Worm (Caenorhabditis elegans) whole organism, L1 larva: ENCODE results near the gene C27A7.9.

Source experiments
- F16B12.6 ChIP-seq: fragments of 150-350 bp; optimal IDR thresholded peaks from 2 replicates; lab custom pipeline; 2014; ENCODE audit warnings: missing biosample characterization, missing genetic modification characterization
- Y116A8C.19 ChIP-seq: sonication (generic microtip); optimal IDR thresholded peaks from 2 replicates; lab custom pipeline; 2016; ENCODE audit warnings: missing compliant biosample characterization, missing genetic modification characterization, borderline replicate concordance
- aha-1 ChIP-seq: fragments of 150-350 bp; optimal IDR thresholded peaks from 2 replicates; lab custom pipeline; 2014; ENCODE audit warnings: missing biosample characterization, missing genetic modification characterization
- aly-2 ChIP-seq: fragments of 150-350 bp; optimal IDR thresholded peaks from 2 replicates; lab custom pipeline; 2014; ENCODE audit warnings: missing biosample characterization, missing genetic modification characterization
- blmp-1 ChIP-seq: fragments of 150-350 bp; optimal IDR thresholded peaks from 2 replicates; lab custom pipeline; 2014; ENCODE audit warnings: missing biosample characterization, missing genetic modification characterization
- ceh-82 ChIP-seq, 3 experiments: fragments of 150-350 bp in 1 of 3; sonication (generic microtip) in 2 of 3; optimal IDR thresholded peaks; 2 replicates each; lab custom pipeline; 2014 to 2017; ENCODE audit warnings: missing biosample characterization in 3 of 3, missing genetic modification characterization in 3 of 3
- dpl-1 ChIP-seq, 3 experiments: fragments of 150-350 bp in 2 of 3; sonication (generic microtip) in 1 of 3; optimal IDR thresholded peaks; 2 replicates each; lab custom pipeline; 2014 to 2017; ENCODE audit warnings: missing biosample characterization in 3 of 3, missing genetic modification characterization in 3 of 3, missing genetic modification reagents in 3 of 3
- efl-1 ChIP-seq, 4 experiments: fragments of 150-350 bp; optimal IDR thresholded peaks in 3 of 4; peaks in 1 of 4; 1 replicate in 1 of 4; 2 replicates in 3 of 4; lab custom pipeline; 2014; ENCODE audit warnings: missing biosample characterization in 2 of 4, missing genetic modification characterization in 2 of 4, missing genetic modification reagents in 2 of 4
- elt-2 ChIP-seq: sonication (generic microtip); optimal IDR thresholded peaks from 2 replicates; lab custom pipeline; 2016; ENCODE audit warnings: missing genetic modification characterization, mild to moderate bottlenecking, inconsistent platforms, missing compliant biosample characterization, missing genetic modification reagents
- elt-3 ChIP-seq, 6 experiments: fragments of 150-350 bp in 1 of 6; sonication (generic microtip); optimal IDR thresholded peaks; 2 replicates each; lab custom pipeline; 2017 to 2018; ENCODE audit warnings: missing biosample characterization in 6 of 6, missing genetic modification characterization in 6 of 6, inconsistent platforms in 1 of 6
- ets-5 ChIP-seq: fragments of 200-800 bp; sonication (Bioruptor generic); IDR thresholded peaks from 2 replicates; pipeline ENCODE4 v1.3.6; 2022; ENCODE audit warnings: missing genetic modification characterization, missing compliant biosample characterization
- fkh-10 ChIP-seq: sonication (generic microtip); optimal IDR thresholded peaks from 2 replicates; lab custom pipeline; 2017; ENCODE audit warnings: missing biosample characterization, missing genetic modification reagents, missing genetic modification characterization
- grh-1 ChIP-seq: fragments of 200-800 bp; sonication (Bioruptor generic); IDR thresholded peaks from 2 replicates; pipeline ENCODE4 v1.3.6; 2022; ENCODE audit warnings: missing genetic modification reagents, missing genetic modification characterization, missing compliant biosample characterization
- hlh-17 ChIP-seq: fragments of 200-800 bp; sonication (Bioruptor generic); optimal IDR thresholded peaks from 2 replicates; lab custom pipeline; 2018; ENCODE audit warnings: missing genetic modification characterization, mild to moderate bottlenecking, missing compliant biosample characterization, moderate library complexity, borderline replicate concordance
- hlh-4 ChIP-seq: sonication (generic microtip); optimal IDR thresholded peaks from 2 replicates; lab custom pipeline; 2016; ENCODE audit warnings: mild to moderate bottlenecking, missing genetic modification characterization, missing compliant biosample characterization
- hpl-2 ChIP-seq: fragments of 150-350 bp; optimal IDR thresholded peaks from 2 replicates; lab custom pipeline; 2014; ENCODE audit warnings: missing biosample characterization, missing genetic modification reagents, missing genetic modification characterization
- irx-1 ChIP-seq: sonication (generic microtip); optimal IDR thresholded peaks from 2 replicates; lab custom pipeline; 2016; ENCODE audit warnings: missing genetic modification characterization, missing compliant biosample characterization
- lin-14 ChIP-seq: fragments of 200-800 bp; sonication (Bioruptor generic); optimal IDR thresholded peaks from 2 replicates; lab custom pipeline; 2018; ENCODE audit warnings: mild to moderate bottlenecking, missing genetic modification characterization, moderate library complexity, missing compliant biosample characterization
- lin-15B ChIP-seq: fragments of 150-350 bp; sonication (generic microtip); optimal IDR thresholded peaks from 3 replicates; lab custom pipeline; 2014; ENCODE audit warnings: missing biosample characterization, missing genetic modification characterization
- lin-39 ChIP-seq: fragments of 150-350 bp; optimal IDR thresholded peaks from 2 replicates; lab custom pipeline; 2014; ENCODE audit warnings: missing biosample characterization, missing genetic modification reagents, missing genetic modification characterization
- lsy-2 ChIP-seq, 2 experiments: fragments of 150-350 bp; optimal IDR thresholded peaks; 2 replicates each; lab custom pipeline; 2014; ENCODE audit warnings: missing biosample characterization in 2 of 2, missing genetic modification characterization in 2 of 2
- mdl-1 ChIP-seq, 2 experiments: fragments of 150-350 bp; optimal IDR thresholded peaks; 2 replicates each; lab custom pipeline; 2014 to 2017; ENCODE audit warnings: missing biosample characterization in 2 of 2, missing genetic modification characterization in 2 of 2, inconsistent platforms in 1 of 2
- mep-1 ChIP-seq: fragments of 150-350 bp; optimal IDR thresholded peaks from 2 replicates; lab custom pipeline; 2014; ENCODE audit warnings: missing biosample characterization, missing genetic modification characterization
- nhr-20 ChIP-seq: sonication (generic microtip); optimal IDR thresholded peaks from 2 replicates; lab custom pipeline; 2016; ENCODE audit warnings: mild to moderate bottlenecking, missing genetic modification characterization, missing compliant biosample characterization
- nhr-28 ChIP-seq: fragments of 150-350 bp; optimal IDR thresholded peaks from 2 replicates; lab custom pipeline; 2014; ENCODE audit warnings: missing biosample characterization, missing genetic modification characterization
- nhr-47 ChIP-seq: sonication (generic microtip); optimal IDR thresholded peaks from 2 replicates; lab custom pipeline; 2016; ENCODE audit warnings: mild to moderate bottlenecking, missing genetic modification characterization, moderate library complexity, missing compliant biosample characterization
- nhr-71 ChIP-seq: sonication (generic microtip); optimal IDR thresholded peaks from 2 replicates; lab custom pipeline; 2016; ENCODE audit warnings: mild to moderate bottlenecking, missing genetic modification characterization, moderate library complexity, missing compliant biosample characterization
- nhr-76 ChIP-seq: sonication (generic microtip); optimal IDR thresholded peaks from 2 replicates; lab custom pipeline; 2017; ENCODE audit warnings: missing biosample characterization, missing genetic modification characterization
- nhr-85 ChIP-seq: sonication (generic microtip); peaks from one replicate; lab custom pipeline; 2016; ENCODE audit warnings: missing genetic modification characterization, inconsistent platforms, missing compliant biosample characterization
- nhr-90 ChIP-seq: sonication (generic microtip); optimal IDR thresholded peaks from 2 replicates; lab custom pipeline; 2016; ENCODE audit warnings: mild to moderate bottlenecking, missing genetic modification characterization, missing compliant biosample characterization; ENCODE audit not compliant: poor library complexity
- pax-3 ChIP-seq: fragments of 200-800 bp; sonication (Bioruptor generic); optimal IDR thresholded peaks from 2 replicates; lab custom pipeline; 2018; ENCODE audit warnings: mild to moderate bottlenecking, missing genetic modification characterization, moderate library complexity, missing compliant biosample characterization
- skn-1 ChIP-seq: fragments of 150-350 bp; optimal IDR thresholded peaks from 2 replicates; lab custom pipeline; 2014; ENCODE audit warnings: missing biosample characterization, missing genetic modification characterization
- snpc-4 ChIP-seq: fragments of 150-350 bp; optimal IDR thresholded peaks from 2 replicates; lab custom pipeline; 2014; ENCODE audit warnings: missing biosample characterization, missing genetic modification characterization
- snu-23 ChIP-seq: sonication (generic microtip); optimal IDR thresholded peaks from 2 replicates; lab custom pipeline; 2016; ENCODE audit warnings: missing genetic modification characterization, missing compliant biosample characterization
- sox-4 ChIP-seq: sonication (generic microtip); optimal IDR thresholded peaks from 2 replicates; lab custom pipeline; 2016; ENCODE audit warnings: missing genetic modification characterization, missing compliant biosample characterization
- unc-86 ChIP-seq: sonication (generic microtip); optimal IDR thresholded peaks from 2 replicates; lab custom pipeline; 2016; ENCODE audit warnings: missing genetic modification characterization, missing compliant biosample characterization
- unc-98 ChIP-seq: fragments of 200-800 bp; sonication (Bioruptor generic); IDR thresholded peaks from 2 replicates; pipeline ENCODE4 v1.3.6; 2022; ENCODE audit warnings: missing genetic modification characterization, missing compliant biosample characterization
- xbp-1 ChIP-seq: sonication (generic microtip); optimal IDR thresholded peaks from 2 replicates; lab custom pipeline; 2016; ENCODE audit warnings: missing genetic modification characterization, missing compliant biosample characterization
- zag-1 ChIP-seq: fragments of 150-350 bp; optimal IDR thresholded peaks from 2 replicates; lab custom pipeline; 2014; ENCODE audit warnings: missing biosample characterization, missing genetic modification characterization
- zip-4 ChIP-seq: fragments of 200-800 bp; sonication (Bioruptor generic); optimal IDR thresholded peaks from 2 replicates; lab custom pipeline; 2018; ENCODE audit warnings: mild to moderate bottlenecking, missing genetic modification characterization, moderate library complexity, missing compliant biosample characterization
- ztf-4 ChIP-seq: fragments of 150-350 bp; optimal IDR thresholded peaks from 2 replicates; lab custom pipeline; 2014; ENCODE audit warnings: missing biosample characterization, missing genetic modification characterization

C27A7.9 gene

ce11 chrV:12196659-12197058, 42.2 kb upstream of the C27A7.9 start:
- TF ChIP-seq snu-23 (no peak), lin-14 (GFP tag; lab: Kevin White, UChicago) (peak; percentile 19), unc-86 (tag; lab: Kevin White, UChicago) (no peak), irx-1 (tag; lab: Kevin White, UChicago) (no peak), hpl-2 (GFP tag; lab: Kevin White, UChicago) (no peak), efl-1 (optimal IDR thresholded peaks at IDR 0.05; lab: Kevin White, UChicago) (no peak), efl-1 (GFP tag; optimal IDR thresholded peaks at IDR 0.05 in 1 of 2; lab: Kevin White, UChicago) (peak in 1 of 2 experiments; percentile 56)

DNA sequence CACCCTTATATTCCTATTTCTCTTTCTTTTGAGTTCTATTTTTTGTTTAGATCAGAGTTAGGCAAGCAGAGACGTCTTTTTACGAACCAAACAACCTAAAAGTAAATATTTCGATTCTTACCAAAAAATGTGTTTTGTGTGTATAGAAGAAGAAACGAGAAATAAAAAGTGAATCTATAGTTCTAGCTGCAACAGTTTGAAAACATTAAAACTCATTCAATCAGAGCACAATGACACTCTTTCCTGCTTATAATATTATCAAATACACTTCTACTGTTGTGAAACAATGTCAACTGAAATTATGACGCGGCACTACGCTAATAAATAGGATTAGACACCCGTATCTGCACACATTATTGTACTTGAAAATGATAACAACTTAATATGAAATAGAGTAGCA, 41.4 kb upstream of the C27A7.9 start, which contains the start of gene ZK836.3:
TSS of gene ZK836.3 (minus strand) at position 101 of the 400 bp plus-strand sequence.
- no peak for TF ChIP-seq zip-4
- TF ChIP-seq snpc-4 (tag; lab: Kevin White, UChicago), result no peak
- no peak for TF ChIP-seq efl-1 (optimal IDR thresholded peaks at IDR 0.05; lab: Kevin White, UChicago)
- TF ChIP-seq efl-1 (GFP tag; optimal IDR thresholded peaks at IDR 0.05 in 1 of 2; lab: Kevin White, UChicago), result peak in 1 of 2 experiments; percentile 30
- no peak for TF ChIP-seq F16B12.6 (tag; lab: Kevin White, UChicago)
- no peak for TF ChIP-seq zag-1 (tag; lab: Kevin White, UChicago)
- TF ChIP-seq nhr-28, result no peak

ce11 chrV:12194275-12194674, 39.8 kb upstream of the C27A7.9 start, which contains the start of gene ogdh-2:
Gene ogdh-2 (plus strand): TSS chrV:12194507.
- peak; percentile 77 for TF ChIP-seq nhr-85 (tag; lab: Kevin White, UChicago)
- no peak for TF ChIP-seq Y116A8C.19 (tag; lab: Kevin White, UChicago)
- no peak for TF ChIP-seq elt-2 (tag; lab: Kevin White, UChicago)
- no peak for TF ChIP-seq fkh-10 (GFP tag; lab: Kevin White, UChicago)
- TF ChIP-seq lin-14 (GFP tag; lab: Kevin White, UChicago), result peak; percentile 67
- TF ChIP-seq hlh-17 (GFP tag; lab: Kevin White, UChicago), result no peak
- peak; percentile 48 for TF ChIP-seq snu-23
- no peak for TF ChIP-seq sox-4 (tag; lab: Kevin White, UChicago)
- TF ChIP-seq blmp-1 (tag; lab: Kevin White, UChicago), result peak; percentile 85
- TF ChIP-seq unc-98 (GFP tag; lab: Robert Waterston, UW), result no peak
- TF ChIP-seq nhr-90 (tag; lab: Kevin White, UChicago), result peak; percentile 16
- TF ChIP-seq mep-1 (tag; lab: Kevin White, UChicago), result peak; percentile 47
- no peak for TF ChIP-seq nhr-47 (tag; lab: Kevin White, UChicago)
- no peak for TF ChIP-seq lin-15B (tag; lab: Kevin White, UChicago)
- no peak for TF ChIP-seq zip-4
- no peak for TF ChIP-seq ceh-82 (tag; optimal IDR thresholded peaks at IDR 0.05; lab: Kevin White, UChicago)
- TF ChIP-seq hlh-4 (tag; lab: Kevin White, UChicago), result no peak
- TF ChIP-seq nhr-20 (tag; lab: Kevin White, UChicago), result peak; percentile 65
- no peak for TF ChIP-seq xbp-1 (tag; lab: Kevin White, UChicago)
- TF ChIP-seq pax-3 (tag; lab: Kevin White, UChicago), result no peak
- no peak for TF ChIP-seq zag-1 (tag; lab: Kevin White, UChicago)
- TF ChIP-seq aha-1 (tag; lab: Kevin White, UChicago), result no peak
- no peak for TF ChIP-seq aly-2
- TF ChIP-seq skn-1 (tag; lab: Kevin White, UChicago), result no peak
- peak; percentile 39 for TF ChIP-seq nhr-71 (tag; lab: Kevin White, UChicago)
- no peak for TF ChIP-seq ztf-4 (tag; lab: Kevin White, UChicago)
- TF ChIP-seq nhr-76 (tag; lab: Kevin White, UChicago), result no peak
- TF ChIP-seq grh-1 (GFP tag; lab: Robert Waterston, UW), result no peak
- peak in 1 of 3 experiments; percentile 7 for TF ChIP-seq dpl-1 (GFP tag; optimal IDR thresholded peaks at IDR 0.05; lab: Kevin White, UChicago)
- TF ChIP-seq lin-39 (tag; lab: Kevin White, UChicago), result no peak
- peak in 1 of 2 experiments; percentile 39 for TF ChIP-seq mdl-1 (tag; optimal IDR thresholded peaks at IDR 0.05; lab: Kevin White, UChicago)
- no peak for TF ChIP-seq ets-5 (GFP tag; lab: Robert Waterston, UW)
- TF ChIP-seq elt-3 (tag; optimal IDR thresholded peaks at IDR 0.05; lab: Kevin White, UChicago), result peak in 1 of 6 experiments; percentile 73
- peak; percentile 5 to 6 for TF ChIP-seq lsy-2 (tag; optimal IDR thresholded peaks at IDR 0.05; lab: Kevin White, UChicago)
